Worm (Caenorhabditis elegans) whole organism, L4/young adult: Measurements from ENCODE around the gene fbxa-98.

ENCODE experiments used
- dao-5 ChIP-seq: sonication (generic microtip); optimal IDR thresholded peaks from 2 replicates; lab custom pipeline; 2016; ENCODE audit warnings: missing genotype, missing genetic modification characterization, moderate library complexity, missing compliant biosample characterization
- him-1 ChIP-seq: sonication (generic microtip); optimal IDR thresholded peaks from 2 replicates; lab custom pipeline; 2016; ENCODE audit warnings: missing genotype, missing genetic modification reagents, missing genetic modification characterization, missing compliant biosample characterization

ce11 chrIV:13647558-13647957 is 14.4 kb downstream of the fbxa-98 start, which contains the start of gene ule-4:
- TF ChIP-seq dao-5 (no peak), him-1 (tag; lab: Kevin White, UChicago) (no peak)
